Worm (Caenorhabditis elegans): Measurements from ENCODE around the gene F57G4.1.

- TF ChIP-seq mec-3 (tag; optimal IDR thresholded peaks at IDR 0.05; ENCODE audit: borderline replicate concordance) (no peak), ref-2 (tag; optimal IDR thresholded peaks at IDR 0.05) (no peak), pqm-1 (tag; optimal IDR thresholded peaks at IDR 0.05) (no peak), ztf-16 (tag; optimal IDR thresholded peaks at IDR 0.05) (no peak), fax-1 (tag; optimal IDR thresholded peaks at IDR 0.05) (no peak), fkh-10 (GFP tag; optimal IDR thresholded peaks at IDR 0.05) (no peak), hlh-6 (tag; optimal IDR thresholded peaks at IDR 0.05) (no peak), elt-2 (tag; optimal IDR thresholded peaks at IDR 0.05) (no peak), nfya-1 (tag; optimal IDR thresholded peaks at IDR 0.05) (no peak), dmd-4 (tag; optimal IDR thresholded peaks at IDR 0.05; ENCODE audit: borderline replicate concordance) (no peak), C38D4.7 (GFP tag; optimal IDR thresholded peaks at IDR 0.05) (no peak)
These were observed 31.9 kb downstream of the F57G4.1 start for ce11 chrV:17655205-17655604.
